Fruit fly (Drosophila melanogaster): ENCODE measurements around the gene CG6931.

DNA sequence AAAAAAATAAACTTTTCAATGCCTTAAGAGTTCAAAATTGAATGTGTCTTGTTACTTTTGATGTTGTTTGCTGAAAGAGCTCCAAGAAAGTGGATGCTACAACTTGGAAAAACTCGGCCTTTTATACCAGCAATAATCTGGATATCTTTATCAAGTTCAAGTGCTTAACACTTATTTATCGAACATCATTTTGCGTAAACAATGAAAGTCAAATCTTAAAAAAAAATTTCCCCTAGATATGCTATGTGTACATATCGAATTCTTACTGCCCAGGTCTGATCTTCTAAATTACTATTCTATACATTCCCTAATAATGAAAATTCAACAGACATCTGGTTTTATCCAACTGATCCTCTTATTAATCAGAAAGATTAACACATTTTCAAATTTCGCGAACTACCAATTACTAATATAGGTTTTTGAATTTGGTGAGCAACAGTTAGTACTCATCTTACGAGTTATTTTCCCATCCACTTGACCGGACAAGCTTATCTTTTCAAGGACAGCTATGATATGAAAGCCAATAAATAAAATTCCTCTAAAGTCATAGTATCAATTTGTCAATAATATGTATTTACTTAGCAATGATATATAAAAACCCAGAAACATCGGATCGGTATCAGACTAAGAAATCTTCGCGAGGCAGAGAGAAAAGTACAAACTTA, 32.7 kb upstream of the CG6931 start, which contains the start of the genes CG11570 and CG43294:
- TF ChIP-seq Sin3A (optimal IDR thresholded peaks at IDR 0.05) (no peak), ttk (optimal IDR thresholded peaks at IDR 0.05) (no peak), h (optimal IDR thresholded peaks at IDR 0.05) (no peak), insv (optimal IDR thresholded peaks at IDR 0.05) (no peak), Myc (optimal IDR thresholded peaks at IDR 0.05) (no peak)
